Worm (Caenorhabditis elegans) whole organism, mixed stage, embryonic: ENCODE results near the gene aldo-2.

Experiments
- M03D4.4 ChIP-seq: sonication (generic microtip); optimal IDR thresholded peaks from 2 replicates; lab custom pipeline; 2017; ENCODE audit warnings: mild to moderate bottlenecking, missing genetic modification characterization, missing compliant biosample characterization
- blmp-1 ChIP-seq: fragments of 150-350 bp; optimal IDR thresholded peaks from 2 replicates; lab custom pipeline; 2014; ENCODE audit warnings: missing biosample characterization, missing genetic modification characterization
- ceh-83 ChIP-seq: fragments of 200-800 bp; sonication (Bioruptor generic); optimal IDR thresholded peaks from 2 replicates; lab custom pipeline; 2018; ENCODE audit warnings: mild to moderate bottlenecking, missing genetic modification characterization, missing compliant biosample characterization
- ham-2 ChIP-seq: fragments of 200-800 bp; sonication (Bioruptor generic); optimal IDR thresholded peaks from 2 replicates; lab custom pipeline; 2018; ENCODE audit warnings: mild to moderate bottlenecking, missing genetic modification characterization, missing compliant biosample characterization
- nhr-2 ChIP-seq: fragments of 150-350 bp; optimal IDR thresholded peaks from 2 replicates; lab custom pipeline; 2014; ENCODE audit warnings: missing biosample characterization, missing genetic modification characterization
- nhr-237 ChIP-seq: fragments of 150-350 bp; optimal IDR thresholded peaks from 2 replicates; lab custom pipeline; 2014; ENCODE audit warnings: missing biosample characterization, missing genetic modification characterization
- nhr-28 ChIP-seq: fragments of 150-350 bp; optimal IDR thresholded peaks from 2 replicates; lab custom pipeline; 2014; ENCODE audit warnings: missing biosample characterization, missing genetic modification characterization
- nhr-76 ChIP-seq: sonication (generic microtip); optimal IDR thresholded peaks from 2 replicates; lab custom pipeline; 2017; ENCODE audit warnings: missing biosample characterization, missing genetic modification characterization
- pha-4 ChIP-seq: fragments of 150-350 bp; optimal IDR thresholded peaks from 2 replicates; lab custom pipeline; 2018; ENCODE audit warnings: missing biosample characterization, missing genetic modification reagents, missing genetic modification characterization
- snpc-4 ChIP-seq: fragments of 150-350 bp; optimal IDR thresholded peaks from 2 replicates; lab custom pipeline; 2014; ENCODE audit warnings: missing biosample characterization, missing genetic modification characterization
- unc-120 ChIP-seq: sonication (generic microtip); optimal IDR thresholded peaks from 2 replicates; lab custom pipeline; 2017; ENCODE audit warnings: missing genetic modification characterization, missing compliant biosample characterization; ENCODE audit not compliant: poor library complexity, severe bottlenecking
- unc-39 ChIP-seq: fragments of 150-350 bp; optimal IDR thresholded peaks from 2 replicates; lab custom pipeline; 2014; ENCODE audit warnings: missing biosample characterization, missing genetic modification characterization
- unc-62 ChIP-seq: fragments of 150-350 bp; optimal IDR thresholded peaks from 2 replicates; lab custom pipeline; 2014; ENCODE audit warnings: missing biosample characterization, missing genetic modification reagents, missing genetic modification characterization
- zip-8 ChIP-seq: fragments of 150-350 bp; optimal IDR thresholded peaks from 2 replicates; lab custom pipeline; 2014; ENCODE audit warnings: missing biosample characterization, missing genetic modification characterization

ce11 chrIII:5876867-5877641 lies 629 bp upstream of the aldo-2 start:
- TF ChIP-seq nhr-2 (no peak), unc-62 (GFP tag; lab: Kevin White, UChicago) (no peak), ceh-83 (no peak), pha-4 (tag; lab: Kevin White, UChicago) (no peak), M03D4.4 (tag; lab: Kevin White, UChicago) (no peak), ham-2 (GFP tag; lab: Kevin White, UChicago) (no peak), blmp-1 (tag; lab: Kevin White, UChicago) (no peak), unc-39 (tag; lab: Kevin White, UChicago) (no peak), nhr-237 (tag; lab: Kevin White, UChicago) (no peak), unc-120 (tag; lab: Kevin White, UChicago) (no peak), zip-8 (tag; lab: Kevin White, UChicago) (no peak), snpc-4 (no peak), nhr-28 (tag; lab: Kevin White, UChicago) (no peak), nhr-76 (no peak)
